Worm (Caenorhabditis elegans) whole organism, young adult: Measurements from ENCODE around the gene vap-2.
A peak's percentile ranks its signal among the peaks of the same experiment; 100 is the strongest.

Experiments
- C06A6.2 ChIP-seq: fragments of 200-800 bp; sonication (Bioruptor generic); conservative IDR thresholded peaks from 2 replicates; pipeline ENCODE4 v1.3.6; 2022; ENCODE audit warnings: missing genetic modification characterization, missing compliant biosample characterization
- F22D6.2 ChIP-seq: sonication (generic microtip); optimal IDR thresholded peaks from 2 replicates; lab custom pipeline; 2016; ENCODE audit warnings: mild to moderate bottlenecking, missing genetic modification characterization, missing compliant biosample characterization
- F37B4.10 ChIP-seq: fragments of 200-800 bp; sonication (Bioruptor generic); IDR thresholded peaks from 2 replicates; pipeline ENCODE4 v1.3.6; 2022; ENCODE audit warnings: missing genetic modification characterization, missing compliant biosample characterization
- F52B5.7 ChIP-seq: sonication (generic microtip); optimal IDR thresholded peaks from 2 replicates; lab custom pipeline; 2016; ENCODE audit warnings: mild to moderate bottlenecking, missing genetic modification characterization, missing compliant biosample characterization
- F57A8.1 ChIP-seq: fragments of 200-800 bp; sonication (Bioruptor generic); optimal IDR thresholded peaks from 2 replicates; lab custom pipeline; 2018; ENCODE audit warnings: mild to moderate bottlenecking, missing genetic modification characterization, moderate library complexity, missing compliant biosample characterization
- T07F8.4 ChIP-seq: sonication (generic microtip); optimal IDR thresholded peaks from 2 replicates; lab custom pipeline; 2016; ENCODE audit warnings: mild to moderate bottlenecking, missing genetic modification characterization, moderate library complexity, missing compliant biosample characterization
- T26A5.8 ChIP-seq: sonication (generic microtip); optimal IDR thresholded peaks from 2 replicates; lab custom pipeline; 2016; ENCODE audit warnings: missing genetic modification characterization, missing compliant biosample characterization
- Y53F4B.3 ChIP-seq: fragments of 200-800 bp; sonication (Bioruptor generic); IDR thresholded peaks from 2 replicates; pipeline ENCODE4 v1.3.6; 2022; ENCODE audit warnings: missing genetic modification reagents, missing genetic modification characterization, missing compliant biosample characterization
- Y79H2A.3 ChIP-seq: fragments of 200-800 bp; sonication (Bioruptor generic); conservative IDR thresholded peaks from 2 replicates; pipeline ENCODE4 v1.3.6; 2022; ENCODE audit warnings: missing genetic modification reagents, missing genetic modification characterization, missing compliant biosample characterization
- Y95B8A.8 ChIP-seq: fragments of 200-800 bp; sonication (Bioruptor generic); IDR thresholded peaks from 2 replicates; pipeline ENCODE4 v1.3.6; 2022; ENCODE audit warnings: missing genetic modification reagents, missing genetic modification characterization, missing compliant biosample characterization
- ZK185.1 ChIP-seq: sonication (generic microtip); optimal IDR thresholded peaks from 2 replicates; lab custom pipeline; 2016; ENCODE audit warnings: mild to moderate bottlenecking, missing genetic modification characterization, missing compliant biosample characterization; ENCODE audit not compliant: poor library complexity, severe bottlenecking
- ama-1 ChIP-seq, 3 experiments: fragments of 150-350 bp in 1 of 3; sonication (generic microtip) in 2 of 3; optimal IDR thresholded peaks; 2 replicates each; lab custom pipeline; 2014 to 2018; ENCODE audit warnings: missing biosample characterization in 2 of 3, missing genetic modification characterization in 2 of 3, missing genetic modification reagents in 2 of 3
- atf-7 ChIP-seq: sonication (generic microtip); optimal IDR thresholded peaks from 2 replicates; lab custom pipeline; 2017; ENCODE audit warnings: mild to moderate bottlenecking, missing genetic modification characterization, missing compliant biosample characterization
- athp-1 ChIP-seq: sonication (generic microtip); optimal IDR thresholded peaks from 2 replicates; lab custom pipeline; 2017; ENCODE audit warnings: mild to moderate bottlenecking, missing genetic modification characterization, missing compliant biosample characterization
- attf-6 ChIP-seq: fragments of 200-800 bp; sonication (Bioruptor generic); IDR thresholded peaks from 2 replicates; pipeline ENCODE4 v1.3.6; 2022; ENCODE audit warnings: missing genetic modification reagents, missing genetic modification characterization, missing compliant biosample characterization
- bed-2 ChIP-seq: fragments of 200-800 bp; sonication (Bioruptor generic); IDR thresholded peaks from 2 replicates; pipeline ENCODE4 v1.3.6; 2022; ENCODE audit warnings: missing genetic modification reagents, missing genetic modification characterization, missing compliant biosample characterization
- ccch-3 ChIP-seq: fragments of 200-800 bp; sonication (Bioruptor generic); optimal IDR thresholded peaks from 2 replicates; lab custom pipeline; 2018; ENCODE audit warnings: mild to moderate bottlenecking, missing genetic modification characterization, missing compliant biosample characterization
- cebp-1 ChIP-seq, 2 experiments: fragments of 200-800 bp in 1 of 2; sonication (Bioruptor generic) in 1 of 2; sonication (generic microtip) in 1 of 2; IDR thresholded peaks in 1 of 2; optimal IDR thresholded peaks in 1 of 2; 2 replicates each; pipeline versions ENCODE4 v1.3.6 to Lab custom; 2017 to 2022; ENCODE audit warnings: missing compliant biosample characterization in 2 of 2, missing genetic modification characterization in 2 of 2, mild to moderate bottlenecking in 1 of 2, missing genetic modification reagents in 1 of 2, moderate library complexity in 1 of 2
- ceh-100 ChIP-seq: fragments of 200-800 bp; sonication (Bioruptor generic); IDR thresholded peaks from 2 replicates; pipeline ENCODE4 v1.3.6; 2022; ENCODE audit warnings: missing genetic modification reagents, missing genetic modification characterization, missing compliant biosample characterization
- ceh-91 ChIP-seq: fragments of 200-800 bp; sonication (Bioruptor generic); IDR thresholded peaks from 2 replicates; pipeline ENCODE4 v1.3.6; 2022; ENCODE audit warnings: missing genetic modification reagents, missing genetic modification characterization, missing compliant biosample characterization
- egrh-3 ChIP-seq: fragments of 200-800 bp; sonication (Bioruptor generic); IDR thresholded peaks from 2 replicates; pipeline ENCODE4 v1.3.6; 2022; ENCODE audit warnings: missing genetic modification reagents, missing genetic modification characterization, missing compliant biosample characterization
- gei-17 ChIP-seq: fragments of 200-800 bp; sonication (Bioruptor generic); optimal IDR thresholded peaks from 2 replicates; lab custom pipeline; 2018; ENCODE audit warnings: mild to moderate bottlenecking, missing genetic modification characterization, missing compliant biosample characterization
- him-1 ChIP-seq: sonication (generic microtip); optimal IDR thresholded peaks from 2 replicates; lab custom pipeline; 2016; ENCODE audit warnings: missing genotype, missing genetic modification reagents, missing genetic modification characterization, missing compliant biosample characterization
- hlh-26 ChIP-seq: fragments of 200-800 bp; sonication (Bioruptor generic); conservative IDR thresholded peaks from 2 replicates; pipeline ENCODE4 v1.3.6; 2022; ENCODE audit warnings: missing genetic modification reagents, missing genetic modification characterization, missing compliant biosample characterization
- hmg-20 ChIP-seq: fragments of 200-800 bp; sonication (Bioruptor generic); IDR thresholded peaks from 2 replicates; pipeline ENCODE4 v1.3.6; 2022; ENCODE audit warnings: missing genetic modification reagents, missing genetic modification characterization, missing compliant biosample characterization
- let-607 ChIP-seq, 2 experiments: fragments of 200-800 bp in 1 of 2; sonication (Bioruptor generic) in 1 of 2; sonication (generic microtip) in 1 of 2; optimal IDR thresholded peaks; 2 replicates each; lab custom pipeline; 2016 to 2018; ENCODE audit warnings: mild to moderate bottlenecking in 2 of 2, missing compliant biosample characterization in 2 of 2, missing genetic modification characterization in 2 of 2, moderate library complexity in 2 of 2, missing genotype in 1 of 2
- lin-35 ChIP-seq, 3 experiments: fragments of 150-350 bp in 2 of 3; sonication (generic microtip) in 1 of 3; optimal IDR thresholded peaks; 2 replicates each; lab custom pipeline; 2014 to 2018; ENCODE audit warnings: missing biosample characterization in 3 of 3, missing genetic modification characterization in 3 of 3, missing genetic modification reagents in 3 of 3
- madf-10 ChIP-seq: sonication (generic microtip); optimal IDR thresholded peaks from 2 replicates; lab custom pipeline; 2016; ENCODE audit warnings: mild to moderate bottlenecking, missing genetic modification characterization, missing compliant biosample characterization
- madf-6 ChIP-seq: fragments of 200-800 bp; sonication (Bioruptor generic); IDR thresholded peaks from 2 replicates; pipeline ENCODE4 v1.3.6; 2022; ENCODE audit warnings: missing genetic modification reagents, missing genetic modification characterization, missing compliant biosample characterization
- mcd-1 ChIP-seq: fragments of 200-800 bp; sonication (Bioruptor generic); IDR thresholded peaks from 2 replicates; pipeline ENCODE4 v1.3.6; 2022; ENCODE audit warnings: missing genetic modification reagents, missing genetic modification characterization, missing compliant biosample characterization
- mel-28 ChIP-seq: sonication (generic microtip); optimal IDR thresholded peaks from 2 replicates; lab custom pipeline; 2016; ENCODE audit warnings: borderline replicate concordance, mild to moderate bottlenecking, missing genetic modification characterization, missing compliant biosample characterization
- nfya-1 ChIP-seq: sonication (generic microtip); optimal IDR thresholded peaks from 2 replicates; lab custom pipeline; 2017; ENCODE audit warnings: antibody characterized with exemption, missing compliant biosample characterization, missing genetic modification characterization, borderline replicate concordance; ENCODE audit not compliant: insufficient read depth
- nfyb-1 ChIP-seq: fragments of 200-800 bp; sonication (Bioruptor generic); IDR thresholded peaks from 2 replicates; pipeline ENCODE4 v1.3.6; 2022; ENCODE audit warnings: missing genetic modification reagents, missing genetic modification characterization, missing compliant biosample characterization
- nhr-90 ChIP-seq: sonication (generic microtip); optimal IDR thresholded peaks from 2 replicates; lab custom pipeline; 2016; ENCODE audit warnings: missing genotype, mild to moderate bottlenecking, missing genetic modification characterization, missing compliant biosample characterization
- pha-4 ChIP-seq: fragments of 150-350 bp; sonication (generic microtip); optimal IDR thresholded peaks from 2 replicates; lab custom pipeline; 2014; ENCODE audit warnings: missing biosample characterization, missing genetic modification reagents, missing genetic modification characterization
- rec-8 ChIP-seq, 2 experiments: sonication (generic microtip); optimal IDR thresholded peaks; 2 replicates each; lab custom pipeline; 2016; ENCODE audit warnings: mild to moderate bottlenecking in 2 of 2, missing genetic modification characterization in 2 of 2, missing genetic modification reagents in 2 of 2, missing genotype in 2 of 2, missing biosample characterization in 1 of 2, missing compliant biosample characterization in 1 of 2, moderate library complexity in 1 of 2
- repo-1 ChIP-seq: sonication (generic microtip); optimal IDR thresholded peaks from 2 replicates; lab custom pipeline; 2017; ENCODE audit warnings: mild to moderate bottlenecking, missing genetic modification characterization, missing compliant biosample characterization
- sdz-38 ChIP-seq: sonication (generic microtip); optimal IDR thresholded peaks from 2 replicates; lab custom pipeline; 2016; ENCODE audit warnings: missing genotype, missing genetic modification characterization, missing compliant biosample characterization
- snpc-3.4 ChIP-seq: sonication (generic microtip); optimal IDR thresholded peaks from 2 replicates; lab custom pipeline; 2017; ENCODE audit warnings: missing genetic modification characterization, mild to moderate bottlenecking, missing compliant biosample characterization, antibody characterized with exemption, moderate library complexity, missing genotype, missing genetic modification reagents
- snpc-4 ChIP-seq, 5 experiments: fragments of 150-350 bp in 1 of 5; sonication (generic microtip) in 4 of 5; optimal IDR thresholded peaks; 2 replicates each; lab custom pipeline; 2014 to 2018; ENCODE audit warnings: missing genetic modification characterization in 5 of 5, missing biosample characterization in 3 of 5, antibody characterized with exemption in 2 of 5, mild to moderate bottlenecking in 2 of 5, missing compliant biosample characterization in 2 of 5, missing genotype in 2 of 5, moderate library complexity in 2 of 5, missing genetic modification reagents in 1 of 5
- somi-1 ChIP-seq: fragments of 200-800 bp; sonication (Bioruptor generic); optimal IDR thresholded peaks from 2 replicates; lab custom pipeline; 2018; ENCODE audit warnings: mild to moderate bottlenecking, missing genetic modification characterization, missing compliant biosample characterization
- zfh-2 ChIP-seq: fragments of 200-800 bp; sonication (Bioruptor generic); conservative IDR thresholded peaks from 2 replicates; pipeline ENCODE4 v1.3.6; 2022; ENCODE audit warnings: missing genetic modification reagents, missing genetic modification characterization, missing compliant biosample characterization
- ztf-25 ChIP-seq: fragments of 200-800 bp; sonication (Bioruptor generic); IDR thresholded peaks from 2 replicates; pipeline ENCODE4 v1.3.6; 2022; ENCODE audit warnings: missing genetic modification reagents, missing genetic modification characterization, missing compliant biosample characterization
- ztf-3 ChIP-seq: fragments of 200-800 bp; sonication (Bioruptor generic); optimal IDR thresholded peaks from 2 replicates; lab custom pipeline; 2018; ENCODE audit warnings: mild to moderate bottlenecking, missing genetic modification characterization, missing compliant biosample characterization
- ztf-6 ChIP-seq: fragments of 200-800 bp; sonication (Bioruptor generic); IDR thresholded peaks from 2 replicates; pipeline ENCODE4 v1.3.6; 2022; ENCODE audit warnings: missing genetic modification reagents, missing genetic modification characterization, missing compliant biosample characterization

The vap-2 gene

ce11 chrX:10821160-10821559 is 28.8 kb upstream of the vap-2 start:
- TF ChIP-seq lin-35 (GFP tag; optimal IDR thresholded peaks at IDR 0.05; lab: Kevin White, UChicago) = no peak
- 0 out of 2 replicates have a peak, but pooled peaks have one; percentile 53 for TF ChIP-seq Y95B8A.8 (GFP tag; lab: Robert Waterston, UW)
- TF ChIP-seq T26A5.8 = no peak
- TF ChIP-seq T07F8.4 (tag; lab: Kevin White, UChicago) = peak; percentile 37
- TF ChIP-seq pha-4 (tag; lab: Kevin White, UChicago) = no peak
- peak; percentile 77 for TF ChIP-seq nhr-90 (tag; lab: Kevin White, UChicago)
- TF ChIP-seq ztf-6 (GFP tag; lab: Robert Waterston, UW) = no peak
- TF ChIP-seq ceh-91 (GFP tag; lab: Robert Waterston, UW) = 0 out of 2 replicates have a peak, but pooled peaks have one; percentile 23
- peak; percentile 81 for TF ChIP-seq ZK185.1 (tag; lab: Kevin White, UChicago)
- TF ChIP-seq attf-6 (GFP tag; lab: Robert Waterston, UW) = peak; percentile 62; the same call in 1 of the 2 replicates
- no peak for TF ChIP-seq snpc-4 (GFP tag; optimal IDR thresholded peaks at IDR 0.05; lab: Kevin White, UChicago)
- TF ChIP-seq snpc-4 (tag; optimal IDR thresholded peaks at IDR 0.05; lab: Kevin White, UChicago) = no peak
- peak; percentile 68 for TF ChIP-seq athp-1 (tag; lab: Kevin White, UChicago)
- no peak for TF ChIP-seq Y53F4B.3
- TF ChIP-seq somi-1 (GFP tag; lab: Kevin White, UChicago) = peak; percentile 32
- peak; percentile 83; the same call in 1 of the 2 replicates for TF ChIP-seq ztf-25 (GFP tag; lab: Robert Waterston, UW)
- TF ChIP-seq sdz-38 = no peak
- no peak for TF ChIP-seq hlh-26 (GFP tag; lab: Robert Waterston, UW)
- TF ChIP-seq mcd-1 (GFP tag; lab: Robert Waterston, UW) = peak; percentile 66; the same call in 1 of the 2 replicates
- TF ChIP-seq zfh-2 = no peak; the same call in 1 of the 2 replicates
- TF ChIP-seq cebp-1 (GFP tag; IDR thresholded peaks at IDR 0.05; lab: Robert Waterston, UW) = no peak; the same call in 1 of the 2 replicates
- no peak for TF ChIP-seq cebp-1 (tag; optimal IDR thresholded peaks at IDR 0.05; lab: Kevin White, UChicago)
- TF ChIP-seq C06A6.2 (GFP tag; lab: Robert Waterston, UW) = 0 out of 2 replicates have a peak, but pooled peaks have one; percentile 45
- no peak for TF ChIP-seq Y79H2A.3 (GFP tag; lab: Robert Waterston, UW)
- no peak for TF ChIP-seq F37B4.10
- peak; percentile 70 for TF ChIP-seq snpc-3.4
- no peak for TF ChIP-seq F22D6.2 (tag; lab: Kevin White, UChicago)
- no peak for TF ChIP-seq let-607 (tag; optimal IDR thresholded peaks at IDR 0.05; lab: Kevin White, UChicago)
- TF ChIP-seq bed-2 (GFP tag; lab: Robert Waterston, UW) = no peak
- TF ChIP-seq ceh-100 = no peak
- peak; percentile 5 for TF ChIP-seq ztf-3 (GFP tag; lab: Kevin White, UChicago)
- TF ChIP-seq mel-28 (tag; lab: Kevin White, UChicago) = no peak
- no peak for TF ChIP-seq F57A8.1 (GFP tag; lab: Kevin White, UChicago)
- no peak for TF ChIP-seq ccch-3 (GFP tag; lab: Kevin White, UChicago)
- peak in 1 of 2 experiments; percentile 17 for TF ChIP-seq rec-8 (tag; optimal IDR thresholded peaks at IDR 0.05; lab: Kevin White, UChicago)
- peak; percentile 29 for TF ChIP-seq atf-7
- TF ChIP-seq madf-10 (tag; lab: Kevin White, UChicago) = peak; percentile 28
- TF ChIP-seq madf-6 (GFP tag; lab: Robert Waterston, UW) = peak; percentile 56
- TF ChIP-seq gei-17 (GFP tag; lab: Kevin White, UChicago) = peak; percentile 64
- peak; percentile 87 for TF ChIP-seq nfyb-1
- TF ChIP-seq nfya-1 (tag; lab: Kevin White, UChicago) = no peak
- TF ChIP-seq hmg-20 = peak; percentile 30; the same call in 1 of the 2 replicates
- TF ChIP-seq F52B5.7 (tag; lab: Kevin White, UChicago) = peak; percentile 74
- peak; percentile 10; the same call in 1 of the 2 replicates for TF ChIP-seq egrh-3 (GFP tag; lab: Robert Waterston, UW)
- TF ChIP-seq ama-1 (optimal IDR thresholded peaks at IDR 0.05; lab: Kevin White, UChicago) = no peak
- TF ChIP-seq ama-1 (GFP tag; optimal IDR thresholded peaks at IDR 0.05; lab: Kevin White, UChicago) = peak; percentile 40 to 91
- peak; percentile 87 for TF ChIP-seq him-1
- TF ChIP-seq repo-1 (tag; lab: Kevin White, UChicago) = no peak
